Worm (Caenorhabditis elegans): ENCODE results near the gene tin-9.2.

tin-9.2 gene

DNA sequence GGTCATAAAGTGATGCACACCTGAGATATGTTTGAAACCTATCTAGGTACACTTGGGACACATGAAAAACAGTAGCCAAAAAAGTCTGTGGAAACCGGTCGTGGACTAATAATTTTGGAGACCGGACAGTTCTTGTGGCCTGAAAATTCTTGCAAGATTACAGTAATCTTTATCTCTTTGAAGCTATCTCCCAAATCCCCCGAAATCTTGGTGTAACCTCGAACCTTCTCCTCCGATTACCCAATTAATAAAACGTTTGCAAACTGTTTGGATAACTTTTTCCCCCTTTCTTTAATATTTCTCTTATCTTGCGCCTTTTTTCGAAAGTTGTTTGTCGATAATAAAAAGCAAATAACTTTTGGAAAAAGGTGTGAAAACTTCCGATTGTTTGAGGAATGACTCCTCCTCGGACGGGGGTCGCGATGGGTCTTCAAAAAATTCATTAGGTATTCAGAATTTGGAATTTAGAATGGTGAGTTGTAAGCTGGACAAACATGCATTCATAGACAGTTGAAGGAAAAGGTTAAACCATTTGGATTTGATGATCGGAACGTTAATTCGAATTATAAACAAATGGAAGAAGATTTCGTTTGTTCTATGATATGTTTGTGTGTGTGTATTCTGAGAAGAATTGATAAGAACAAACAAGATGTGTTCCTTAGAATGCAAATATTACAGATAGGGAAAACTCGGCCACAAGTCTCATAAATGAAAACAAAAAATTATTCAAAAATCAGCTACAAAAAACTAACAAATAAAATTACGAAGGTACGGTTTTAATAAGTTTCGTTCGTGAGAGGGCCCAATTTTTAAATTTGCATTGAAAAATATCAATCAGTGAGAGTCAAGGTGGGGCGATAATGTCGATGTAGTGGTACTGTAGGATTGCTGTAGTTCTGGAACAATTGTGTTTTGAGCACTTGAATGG is 15.7 kb upstream of the tin-9.2 start:
- no peak for TF ChIP-seq T22C8.4 (GFP tag; IDR thresholded peaks at IDR 0.05)
- no peak for TF ChIP-seq cog-1 (tag; optimal IDR thresholded peaks at IDR 0.05)
- TF ChIP-seq klf-2 (GFP tag; conservative IDR thresholded peaks at IDR 0.05), result no peak
- TF ChIP-seq tab-1 (GFP tag; IDR thresholded peaks at IDR 0.05), result no peak
- TF ChIP-seq med-1 (GFP tag; optimal IDR thresholded peaks at IDR 0.05; ENCODE audit: insufficient read depth), result no peak
- no peak for TF ChIP-seq flt-1 (GFP tag; IDR thresholded peaks at IDR 0.05)
- no peak for TF ChIP-seq ref-1 (GFP tag; conservative IDR thresholded peaks at IDR 0.05)
- no peak for TF ChIP-seq ztf-23 (GFP tag; IDR thresholded peaks at IDR 0.05)

DNA sequence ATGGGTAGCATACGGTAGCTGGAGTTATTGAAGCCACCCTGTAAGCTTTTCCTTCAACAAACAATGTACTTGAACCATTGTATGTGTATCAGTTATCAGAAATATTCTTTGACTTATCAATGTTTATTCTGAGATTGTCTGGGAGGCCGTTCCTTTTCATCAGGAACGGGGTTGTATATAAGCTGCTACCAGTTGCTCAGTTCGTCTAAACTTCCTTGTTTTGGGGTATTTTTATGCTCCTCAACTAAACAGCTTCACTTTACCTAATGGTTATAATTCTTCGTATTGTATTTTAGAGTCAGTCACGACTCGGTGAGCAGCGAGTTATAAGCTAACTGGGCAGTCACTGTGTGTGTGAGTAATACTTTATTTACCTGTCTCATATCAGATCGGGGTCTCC is 13.1 kb upstream of the tin-9.2 start:
- TF ChIP-seq ref-1 (GFP tag; conservative IDR thresholded peaks at IDR 0.05) (no peak), ztf-29 (GFP tag; IDR thresholded peaks at IDR 0.05) (no peak), cog-1 (tag; optimal IDR thresholded peaks at IDR 0.05) (no peak), ztf-23 (GFP tag; IDR thresholded peaks at IDR 0.05) (no peak), flt-1 (GFP tag; IDR thresholded peaks at IDR 0.05) (no peak), klf-2 (GFP tag; conservative IDR thresholded peaks at IDR 0.05) (no peak), med-1 (GFP tag; optimal IDR thresholded peaks at IDR 0.05; ENCODE audit: insufficient read depth) (no peak), T22C8.4 (GFP tag; IDR thresholded peaks at IDR 0.05) (no peak), tab-1 (GFP tag; IDR thresholded peaks at IDR 0.05) (no peak)

DNA sequence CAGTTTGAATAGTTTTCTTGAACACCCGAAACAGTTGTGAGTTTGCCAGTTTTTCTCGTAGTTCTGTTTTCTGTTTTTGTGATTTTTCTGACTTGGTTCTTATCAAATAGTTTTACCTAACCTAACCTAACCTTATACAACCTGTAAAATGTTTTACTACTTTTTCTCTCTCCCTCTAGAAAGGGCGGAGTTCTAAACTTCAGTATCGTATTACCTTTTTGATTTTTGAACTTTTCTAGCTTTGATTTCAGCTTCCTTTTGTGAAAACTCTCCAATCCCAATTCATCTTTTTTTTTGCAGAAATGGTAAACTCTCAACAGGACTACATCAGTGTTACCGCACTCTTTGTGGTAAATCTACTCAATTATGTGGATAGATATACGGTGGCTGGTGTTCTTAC is 12.1 kb upstream of the tin-9.2 start, which contains the start of gene spin-2:
TSS of gene spin-2 (plus strand) at position 301 of the 400 bp plus-strand sequence.
- TF ChIP-seq ref-1 (GFP tag; conservative IDR thresholded peaks at IDR 0.05) (no peak), flt-1 (GFP tag; IDR thresholded peaks at IDR 0.05) (no peak), med-1 (GFP tag; optimal IDR thresholded peaks at IDR 0.05; ENCODE audit: insufficient read depth) (no peak), klf-2 (GFP tag; conservative IDR thresholded peaks at IDR 0.05) (no peak), ztf-29 (GFP tag; IDR thresholded peaks at IDR 0.05) (no peak), cog-1 (tag; optimal IDR thresholded peaks at IDR 0.05) (no peak)

DNA sequence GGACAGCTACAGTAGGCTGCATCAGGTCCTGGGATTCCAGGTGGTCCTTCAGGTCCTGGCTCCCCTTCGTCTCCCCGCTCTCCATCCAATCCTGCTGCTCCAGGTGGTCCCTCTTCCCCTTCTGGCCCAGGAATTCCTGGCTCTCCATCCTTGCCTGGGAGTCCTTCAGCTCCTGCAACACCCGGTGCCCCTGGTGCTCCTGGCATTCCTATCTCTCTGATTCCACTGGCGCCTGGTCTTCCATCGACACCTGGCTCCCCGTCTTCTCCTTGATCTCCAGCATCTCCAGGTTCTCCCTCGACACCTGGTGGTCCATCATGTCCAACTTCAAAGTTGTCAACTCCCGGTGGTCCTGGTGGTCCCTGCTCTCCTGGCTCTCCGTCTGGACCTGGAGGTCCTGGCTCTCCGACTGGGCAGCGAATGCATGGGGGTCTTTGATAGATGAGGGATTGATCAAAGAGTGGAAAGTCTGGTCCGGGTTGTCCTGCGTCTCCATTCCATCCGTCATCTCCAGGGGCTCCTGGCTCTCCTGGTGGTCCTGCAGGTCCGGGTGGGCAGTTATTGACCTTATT is 9.0 kb upstream of the tin-9.2 start:
- TF ChIP-seq tab-1 (GFP tag; IDR thresholded peaks at IDR 0.05) (0 out of 2 replicates have a peak, but pooled peaks have one; percentile 47), cog-1 (tag; optimal IDR thresholded peaks at IDR 0.05) (no peak)

DNA sequence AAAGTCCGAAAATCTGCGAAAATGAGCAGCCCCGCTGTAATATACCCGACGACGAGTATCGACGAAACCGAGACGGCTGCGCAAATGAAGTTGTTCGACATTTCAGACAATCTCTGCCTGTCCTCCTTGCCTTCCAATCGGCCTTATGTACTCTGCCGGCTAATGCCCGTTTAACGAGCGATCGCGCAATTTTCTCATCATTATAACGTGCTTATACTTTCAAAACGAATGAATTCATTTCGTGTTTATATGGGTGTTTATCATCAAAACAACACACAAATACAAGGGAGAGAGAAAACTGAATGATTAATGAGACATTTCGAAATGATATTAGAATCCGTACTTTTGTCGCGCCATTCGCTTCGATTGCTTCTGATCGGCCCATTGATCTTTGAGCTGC is 7.8 kb upstream of the tin-9.2 start, which contains the start of gene col-132:
TSS of gene col-132 (minus strand) at position 101 of the 400 bp plus-strand sequence.
- TF ChIP-seq ztf-23 (GFP tag; IDR thresholded peaks at IDR 0.05) (no peak), klf-2 (GFP tag; conservative IDR thresholded peaks at IDR 0.05) (no peak), T22C8.4 (GFP tag; IDR thresholded peaks at IDR 0.05) (no peak), med-1 (GFP tag; optimal IDR thresholded peaks at IDR 0.05; ENCODE audit: insufficient read depth) (no peak), tab-1 (GFP tag; IDR thresholded peaks at IDR 0.05) (no peak), ref-1 (GFP tag; conservative IDR thresholded peaks at IDR 0.05) (no peak), cog-1 (tag; optimal IDR thresholded peaks at IDR 0.05) (no peak), ztf-29 (GFP tag; IDR thresholded peaks at IDR 0.05) (no peak), flt-1 (GFP tag; IDR thresholded peaks at IDR 0.05) (no peak)

DNA sequence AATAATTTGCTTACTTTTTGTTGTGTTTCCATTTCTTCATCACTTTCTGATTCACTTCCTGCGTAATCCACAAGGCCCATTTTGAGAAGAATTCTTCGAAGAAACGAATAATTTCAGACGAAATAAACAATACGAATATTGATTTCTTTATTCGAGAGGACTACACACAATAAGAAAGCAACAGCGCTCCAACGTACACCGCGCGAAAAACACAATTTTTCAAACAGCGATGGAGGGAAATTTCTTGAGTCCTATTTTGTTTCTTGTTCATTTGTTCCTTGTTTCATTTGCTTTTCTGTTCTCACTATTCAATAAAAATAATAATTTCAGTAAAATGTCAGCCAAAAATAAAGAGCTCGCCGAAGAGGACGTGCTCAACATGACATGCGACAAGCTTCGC is 5.1 kb upstream of the tin-9.2 start, which contains the start of the genes prcc-1 and C39E9.12:
TSS of gene prcc-1 (minus strand) at position 119 of the 400 bp plus-strand sequence.
TSS of gene C39E9.12 (plus strand) at position 331 of the 400 bp plus-strand sequence.
- TF ChIP-seq ref-1 (GFP tag; conservative IDR thresholded peaks at IDR 0.05) (no peak), flt-1 (GFP tag; IDR thresholded peaks at IDR 0.05) (no peak), T22C8.4 (GFP tag; IDR thresholded peaks at IDR 0.05) (peak; percentile 75)

DNA sequence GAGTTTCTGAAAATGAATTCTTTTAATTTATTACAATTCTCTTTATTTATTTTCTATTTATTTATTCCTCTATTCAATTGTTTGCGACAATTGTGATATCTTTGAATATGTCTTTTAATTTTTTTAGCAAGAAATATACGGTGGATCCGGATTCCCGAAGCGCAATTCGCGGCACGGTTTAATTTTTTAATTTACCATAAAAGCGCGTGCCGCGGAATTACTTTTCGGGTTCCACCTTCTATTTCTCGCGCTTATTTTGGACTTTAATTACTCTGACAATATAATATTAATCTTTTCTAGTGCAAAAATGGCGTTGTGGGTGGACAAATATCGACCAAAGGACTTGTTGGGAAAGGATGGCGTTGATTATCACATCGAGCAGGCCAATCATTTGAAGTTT is 3.3 kb upstream of the tin-9.2 start, which contains the start of gene rfc-3:
TSS of gene rfc-3 (plus strand) at position 301 of the 400 bp plus-strand sequence.
- no peak for TF ChIP-seq cog-1 (tag; optimal IDR thresholded peaks at IDR 0.05)
- no peak for TF ChIP-seq ref-1 (GFP tag; conservative IDR thresholded peaks at IDR 0.05)
- TF ChIP-seq flt-1 (GFP tag; IDR thresholded peaks at IDR 0.05), result no peak
- TF ChIP-seq T22C8.4 (GFP tag; IDR thresholded peaks at IDR 0.05), result no peak
- no peak for TF ChIP-seq ztf-29 (GFP tag; IDR thresholded peaks at IDR 0.05)
- TF ChIP-seq tab-1 (GFP tag; IDR thresholded peaks at IDR 0.05), result no peak
- no peak for TF ChIP-seq ztf-23 (GFP tag; IDR thresholded peaks at IDR 0.05)
- no peak for TF ChIP-seq klf-2 (GFP tag; conservative IDR thresholded peaks at IDR 0.05)
- no peak for TF ChIP-seq med-1 (GFP tag; optimal IDR thresholded peaks at IDR 0.05; ENCODE audit: insufficient read depth)

DNA sequence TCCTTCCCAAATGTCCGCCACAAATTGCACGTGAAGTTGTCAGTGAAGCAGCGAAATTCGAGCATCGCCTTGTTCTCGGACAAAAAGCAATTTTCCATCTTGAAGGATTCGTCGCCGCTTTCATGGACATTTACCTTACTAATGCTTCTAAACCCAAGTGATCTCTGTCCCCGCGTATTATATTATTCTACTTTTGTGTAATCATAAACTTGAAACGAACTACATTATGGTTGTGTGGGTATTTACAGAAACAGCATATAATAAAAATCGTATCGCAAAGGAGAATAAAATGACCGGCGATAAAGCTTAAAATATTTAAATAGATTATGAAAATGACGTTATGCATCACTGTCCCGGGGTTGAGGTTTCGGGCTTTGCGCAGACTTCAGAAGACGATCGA is 2.0 kb upstream of the tin-9.2 start:
- TF ChIP-seq med-1 (GFP tag; optimal IDR thresholded peaks at IDR 0.05; ENCODE audit: insufficient read depth) (no peak), ztf-23 (GFP tag; IDR thresholded peaks at IDR 0.05) (no peak), flt-1 (GFP tag; IDR thresholded peaks at IDR 0.05) (no peak)

DNA sequence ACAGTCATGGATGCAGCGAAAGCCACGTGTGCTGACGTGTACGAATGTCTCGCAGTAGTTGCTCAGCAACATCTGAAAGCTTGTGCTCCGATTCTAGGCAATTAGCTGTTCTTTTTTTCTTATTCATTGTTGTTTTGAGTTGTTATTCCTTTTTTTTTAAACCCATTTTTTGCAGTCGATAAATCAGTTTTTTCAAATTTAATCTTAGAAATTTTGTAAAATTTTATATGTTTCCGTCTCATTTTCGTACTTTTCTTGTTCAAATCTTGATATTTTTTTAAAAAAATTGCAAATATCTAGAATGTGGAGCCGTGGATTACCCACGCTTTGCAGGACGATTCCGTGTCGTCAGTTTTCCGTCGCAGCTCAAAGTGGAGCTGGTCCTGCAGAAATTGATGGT is 1.6 kb downstream of the tin-9.2 start, which contains the start of gene fask-1:
TSS of gene fask-1 (plus strand) at position 301 of the 400 bp plus-strand sequence.
- no peak for TF ChIP-seq klf-2 (GFP tag; conservative IDR thresholded peaks at IDR 0.05)
- no peak for TF ChIP-seq ztf-29 (GFP tag; IDR thresholded peaks at IDR 0.05)
- TF ChIP-seq cog-1 (tag; optimal IDR thresholded peaks at IDR 0.05), result no peak
- no peak for TF ChIP-seq med-1 (GFP tag; optimal IDR thresholded peaks at IDR 0.05; ENCODE audit: insufficient read depth)
- TF ChIP-seq T22C8.4 (GFP tag; IDR thresholded peaks at IDR 0.05), result no peak
- TF ChIP-seq flt-1 (GFP tag; IDR thresholded peaks at IDR 0.05), result no peak
- no peak for TF ChIP-seq tab-1 (GFP tag; IDR thresholded peaks at IDR 0.05)
- TF ChIP-seq ref-1 (GFP tag; conservative IDR thresholded peaks at IDR 0.05), result no peak
- TF ChIP-seq ztf-23 (GFP tag; IDR thresholded peaks at IDR 0.05), result no peak

Measured in whole organism, midembryonic.